Fruit fly (Drosophila melanogaster) whole organism, embryonic: ENCODE measurements around the gene Fas3.

ENCODE experiments used
- Ada2b ChIP-seq: fragments of 200-800 bp; sonication (Bioruptor generic); IDR thresholded peaks from 2 replicates; pipeline ENCODE4 v1.3.6; 2022; ENCODE audit warnings: missing biosample characterization, missing genetic modification characterization
- Asciz ChIP-seq: fragments of 200-800 bp; sonication (Bioruptor generic); optimal IDR thresholded peaks from 2 replicates; lab custom pipeline; 2017; ENCODE audit warnings: missing biosample characterization, mild to moderate bottlenecking, missing genetic modification characterization, missing genetic modification reagents
- CG11723 ChIP-seq: fragments of 200-800 bp; sonication (Bioruptor generic); optimal IDR thresholded peaks from 2 replicates; lab custom pipeline; 2017; ENCODE audit warnings: missing biosample characterization, mild to moderate bottlenecking, missing genetic modification characterization
- CG12219 ChIP-seq: fragments of 200-800 bp; sonication (Bioruptor generic); optimal IDR thresholded peaks from 3 replicates; lab custom pipeline; 2018; ENCODE audit warnings: missing biosample characterization, mild to moderate bottlenecking, missing genetic modification characterization
- CG12236 ChIP-seq: fragments of 200-800 bp; sonication (Bioruptor generic); optimal IDR thresholded peaks from 2 replicates; lab custom pipeline; 2016; ENCODE audit warnings: missing biosample characterization, missing genetic modification characterization
- CG13424 ChIP-seq: fragments of 200-800 bp; sonication (Bioruptor generic); optimal IDR thresholded peaks from 2 replicates; lab custom pipeline; 2019; ENCODE audit warnings: missing biosample characterization, mild to moderate bottlenecking, missing genetic modification characterization, moderate library complexity
- CG13624 ChIP-seq: fragments of 200-800 bp; sonication (Bioruptor generic); optimal IDR thresholded peaks from 2 replicates; lab custom pipeline; 2016; ENCODE audit warnings: missing biosample characterization, missing genetic modification characterization
- CG13894 ChIP-seq: fragments of 200-800 bp; sonication (Bioruptor generic); optimal IDR thresholded peaks from 3 replicates; lab custom pipeline; 2018; ENCODE audit warnings: missing biosample characterization, mild to moderate bottlenecking, missing genetic modification characterization, moderate library complexity
- CG14965 ChIP-seq: fragments of 200-800 bp; sonication (Bioruptor generic); optimal IDR thresholded peaks from 2 replicates; lab custom pipeline; 2016; ENCODE audit warnings: missing biosample characterization, missing genetic modification characterization, borderline replicate concordance
- CG15011 ChIP-seq: fragments of 200-800 bp; sonication (Bioruptor generic); optimal IDR thresholded peaks from 3 replicates; lab custom pipeline; 2018; ENCODE audit warnings: missing biosample characterization, mild to moderate bottlenecking, missing genetic modification characterization
- CG1647 ChIP-seq: fragments of 200-800 bp; sonication (Bioruptor generic); optimal IDR thresholded peaks from 3 replicates; lab custom pipeline; 2016; ENCODE audit warnings: missing biosample characterization, missing genetic modification characterization
- CG17829 ChIP-seq: fragments of 200-800 bp; optimal IDR thresholded peaks from 2 replicates; lab custom pipeline; 2019; ENCODE audit warnings: missing biosample characterization, mild to moderate bottlenecking, missing genetic modification characterization, moderate library complexity
- CG18619 ChIP-seq: fragments of 200-800 bp; sonication (Bioruptor generic); optimal IDR thresholded peaks from 3 replicates; lab custom pipeline; 2017; ENCODE audit warnings: missing biosample characterization, mild to moderate bottlenecking, missing genetic modification characterization
- CG2199 ChIP-seq: fragments of 200-800 bp; sonication (Bioruptor generic); IDR thresholded peaks from 3 replicates; pipeline ENCODE4 v1.3.6; 2022; ENCODE audit warnings: missing biosample characterization, missing genetic modification characterization
- CG2202 ChIP-seq: fragments of 200-800 bp; sonication (Bioruptor generic); optimal IDR thresholded peaks from 2 replicates; lab custom pipeline; 2018; ENCODE audit warnings: missing biosample characterization, mild to moderate bottlenecking, missing genetic modification characterization
- CG2875 ChIP-seq: fragments of 200-800 bp; sonication (Bioruptor generic); optimal IDR thresholded peaks from 2 replicates; lab custom pipeline; 2017; ENCODE audit warnings: missing biosample characterization, mild to moderate bottlenecking, missing genetic modification characterization, missing genetic modification reagents
- CG3407 ChIP-seq: fragments of 200-800 bp; sonication (Bioruptor generic); optimal IDR thresholded peaks from 2 replicates; lab custom pipeline; 2018; ENCODE audit warnings: missing biosample characterization, mild to moderate bottlenecking, missing genetic modification characterization
- CG3726 ChIP-seq: fragments of 200-800 bp; sonication (Bioruptor generic); IDR thresholded peaks from 3 replicates; pipeline ENCODE4, ENCODE4 v1.3.6; 2022; ENCODE audit warnings: missing biosample characterization, missing genetic modification characterization
- CG42726 ChIP-seq: fragments of 200-800 bp; sonication (Bioruptor generic); IDR thresholded peaks from 2 replicates; pipeline ENCODE4 v1.3.6; 2022; ENCODE audit warnings: missing biosample characterization, missing genetic modification characterization; ENCODE audit not compliant: partially characterized antibody
- CG7556 ChIP-seq: fragments of 200-800 bp; sonication (Bioruptor generic); optimal IDR thresholded peaks from 2 replicates; lab custom pipeline; 2017; ENCODE audit warnings: missing biosample characterization, mild to moderate bottlenecking, missing genetic modification characterization
- CG7987 ChIP-seq: fragments of 200-800 bp; sonication (Bioruptor generic); optimal IDR thresholded peaks from 2 replicates; lab custom pipeline; 2018; ENCODE audit warnings: missing biosample characterization, mild to moderate bottlenecking, missing genetic modification characterization, moderate library complexity
- CG9727 ChIP-seq: fragments of 200-800 bp; sonication (Bioruptor generic); optimal IDR thresholded peaks from 3 replicates; lab custom pipeline; 2017; ENCODE audit warnings: missing biosample characterization, mild to moderate bottlenecking, missing genetic modification characterization
- CoRest ChIP-seq: fragments of 200-800 bp; sonication (Bioruptor generic); optimal IDR thresholded peaks from 3 replicates; lab custom pipeline; 2018; ENCODE audit warnings: missing biosample characterization, mild to moderate bottlenecking, missing genetic modification characterization, moderate library complexity
- D ChIP-seq, 2 experiments: fragments of 200-800 bp in 1 of 2; fragments of >200 bp in 1 of 2; sonication (Bioruptor generic) in 1 of 2; optimal IDR thresholded peaks; 2 replicates in 1 of 2; 3 replicates in 1 of 2; lab custom pipeline; 2017; ENCODE audit warnings: mild to moderate bottlenecking in 1 of 2, missing biosample characterization in 1 of 2, missing genetic modification characterization in 1 of 2, missing genetic modification reagents in 1 of 2
- D19A ChIP-seq: fragments of 200-800 bp; optimal IDR thresholded peaks from 3 replicates; lab custom pipeline; 2019; ENCODE audit warnings: missing biosample characterization, mild to moderate bottlenecking, missing genetic modification characterization, moderate library complexity
- Hmr ChIP-seq: fragments of 200-800 bp; sonication (Bioruptor generic); optimal IDR thresholded peaks from 3 replicates; lab custom pipeline; 2017; ENCODE audit warnings: mild to moderate bottlenecking, missing biosample characterization, missing genetic modification reagents, missing genetic modification characterization
- Hr3 ChIP-seq: fragments of 200-800 bp; sonication (Bioruptor generic); optimal IDR thresholded peaks from 3 replicates; lab custom pipeline; 2016; ENCODE audit warnings: missing biosample characterization, missing genetic modification characterization
- Mes4 ChIP-seq: fragments of 200-800 bp; sonication (Bioruptor generic); optimal IDR thresholded peaks from 2 replicates; lab custom pipeline; 2016; ENCODE audit warnings: missing biosample characterization, missing genetic modification characterization
- Nf-YB ChIP-seq: fragments of 200-800 bp; sonication (Bioruptor generic); optimal IDR thresholded peaks from 3 replicates; lab custom pipeline; 2019; ENCODE audit warnings: missing biosample characterization, mild to moderate bottlenecking, missing genetic modification characterization, moderate library complexity
- ab ChIP-seq: fragments of 200-800 bp; sonication (Bioruptor generic); optimal IDR thresholded peaks from 2 replicates; lab custom pipeline; 2016; ENCODE audit warnings: missing biosample characterization, missing genetic modification characterization
- ap ChIP-seq: fragments of 200-800 bp; sonication (Bioruptor generic); IDR thresholded peaks from 2 replicates; pipeline ENCODE4 v1.3.6; 2022; ENCODE audit warnings: missing biosample characterization, missing genetic modification characterization
- ash1 ChIP-seq: fragments of 200-800 bp; sonication (Bioruptor generic); optimal IDR thresholded peaks from 2 replicates; lab custom pipeline; 2018; ENCODE audit warnings: missing biosample characterization, mild to moderate bottlenecking, missing genetic modification characterization
- bsh ChIP-seq, 2 experiments: fragments of 200-800 bp; sonication (Bioruptor generic); optimal IDR thresholded peaks; 2 replicates each; lab custom pipeline; 2017 to 2018; ENCODE audit warnings: mild to moderate bottlenecking in 2 of 2, missing biosample characterization in 2 of 2, missing genetic modification characterization in 2 of 2, moderate library complexity in 1 of 2
- chm ChIP-seq: fragments of 200-800 bp; sonication (Bioruptor generic); IDR thresholded peaks from 2 replicates; pipeline ENCODE4 v1.3.6; 2022; ENCODE audit warnings: missing biosample characterization, missing genetic modification characterization
- dpn ChIP-seq, 2 experiments: fragments of 200-800 bp; sonication (Bioruptor generic); optimal IDR thresholded peaks; 3 replicates each; lab custom pipeline; 2016; ENCODE audit warnings: missing biosample characterization in 2 of 2, missing genetic modification characterization in 2 of 2
- fu2 ChIP-seq: fragments of 200-800 bp; sonication (Bioruptor generic); optimal IDR thresholded peaks from 2 replicates; lab custom pipeline; 2016; ENCODE audit warnings: missing biosample characterization, missing genetic modification characterization
- gt ChIP-seq: fragments of 200-800 bp; sonication (Bioruptor generic); IDR thresholded peaks from 2 replicates; pipeline ENCODE4 v1.3.6; 2022; ENCODE audit warnings: missing biosample characterization, missing genetic modification characterization
- ham ChIP-seq: fragments of 200-800 bp; sonication (Bioruptor generic); IDR thresholded peaks from 2 replicates; pipeline ENCODE4 v1.3.6; 2022; ENCODE audit warnings: missing biosample characterization, missing genetic modification characterization
- hth ChIP-seq: fragments of >200 bp; optimal IDR thresholded peaks from 2 replicates; lab custom pipeline; 2017; ENCODE audit warnings: inconsistent platforms
- oc ChIP-seq: fragments of 200-800 bp; sonication (Bioruptor generic); optimal IDR thresholded peaks from 2 replicates; lab custom pipeline; 2018; ENCODE audit warnings: missing biosample characterization, mild to moderate bottlenecking, missing genetic modification characterization, moderate library complexity
- org-1 ChIP-seq: fragments of 200-800 bp; sonication (Bioruptor generic); optimal IDR thresholded peaks from 2 replicates; lab custom pipeline; 2017; ENCODE audit warnings: missing biosample characterization, missing genetic modification characterization
- otp ChIP-seq: fragments of 200-800 bp; sonication (Bioruptor generic); IDR thresholded peaks from 3 replicates; pipeline ENCODE4, ENCODE4 v1.3.6; 2022; ENCODE audit warnings: missing biosample characterization, missing genetic modification characterization
- sens ChIP-seq: fragments of 200-800 bp; sonication (Bioruptor generic); peaks from one replicate; lab custom pipeline; 2016; ENCODE audit warnings: missing biosample characterization, missing genetic modification characterization
- sens-2 ChIP-seq: fragments of 200-800 bp; sonication (Bioruptor generic); IDR thresholded peaks from 2 replicates; pipeline ENCODE4 v1.3.6; 2022; ENCODE audit warnings: missing biosample characterization, missing genetic modification characterization
- tin ChIP-seq: fragments of 200-800 bp; sonication (Bioruptor generic); optimal IDR thresholded peaks from 3 replicates; lab custom pipeline; 2016; ENCODE audit warnings: missing biosample characterization, missing genetic modification characterization
- unpg ChIP-seq: fragments of 200-800 bp; sonication (Bioruptor generic); optimal IDR thresholded peaks from 3 replicates; lab custom pipeline; 2018; ENCODE audit warnings: missing biosample characterization, mild to moderate bottlenecking, missing genetic modification characterization, moderate library complexity
- yki ChIP-seq: fragments of >200 bp; optimal IDR thresholded peaks from 3 replicates; lab custom pipeline; 2018
- zen ChIP-seq: fragments of 200-800 bp; sonication (Bioruptor generic); optimal IDR thresholded peaks from 3 replicates; lab custom pipeline; 2018; ENCODE audit warnings: missing biosample characterization, mild to moderate bottlenecking, missing genetic modification characterization, moderate library complexity

The Fas3 gene

dm6 chr2L:18311564-18312279, 8.2 kb upstream of the Fas3 start (continued):
- TF ChIP-seq Hr3 (GFP tag; lab: Kevin White, UChicago), result no peak
- peak; percentile 92; the same call in 2 of the 3 replicates for TF ChIP-seq CG2199
- no peak for TF ChIP-seq CG7987 (GFP tag; lab: Kevin White, UChicago)
- TF ChIP-seq ap (GFP tag; lab: Robert Waterston, UW), result no peak
- TF ChIP-seq CG11723 (GFP tag; lab: Kevin White, UChicago), result no peak
- no peak for TF ChIP-seq hth (lab: Kevin White, UChicago)
- TF ChIP-seq CG17829 (tag; lab: Kevin White, UChicago), result no peak
- no peak for TF ChIP-seq ab
- no peak for TF ChIP-seq fu2 (GFP tag; lab: Kevin White, UChicago)

dm6 chr2L:18312309-18312708, 7.6 kb upstream of the Fas3 start:
- TF ChIP-seq org-1 (GFP tag; lab: Kevin White, UChicago), result peak; percentile 45
- peak; percentile 16 for TF ChIP-seq Nf-YB
- peak; percentile 38 for TF ChIP-seq CG2202 (tag; lab: Kevin White, UChicago)
- peak; percentile 70 for TF ChIP-seq CoRest
- no peak for TF ChIP-seq Ada2b (GFP tag; lab: Robert Waterston, UW)
- TF ChIP-seq CG3407 (GFP tag; lab: Kevin White, UChicago), result peak; percentile 33
- peak; percentile 44 for TF ChIP-seq tin
- peak; percentile 59 for TF ChIP-seq CG17829 (tag; lab: Kevin White, UChicago)
- TF ChIP-seq CG13624 (GFP tag; lab: Kevin White, UChicago), result no peak
- TF ChIP-seq Asciz (GFP tag; lab: Kevin White, UChicago), result peak; percentile 64
- TF ChIP-seq oc, result peak; percentile 40
- TF ChIP-seq otp (GFP tag; lab: Robert Waterston, UW), result no peak
- peak; percentile 33 for TF ChIP-seq CG18619 (GFP tag; lab: Kevin White, UChicago)
- no peak for TF ChIP-seq CG15011
- TF ChIP-seq unpg (GFP tag; lab: Kevin White, UChicago), result peak; percentile 67
- TF ChIP-seq ham, result no peak
- TF ChIP-seq CG12236 (GFP tag; lab: Kevin White, UChicago), result peak; percentile 29
- TF ChIP-seq CG12219 (GFP tag; lab: Kevin White, UChicago), result peak; percentile 15
- no peak for TF ChIP-seq CG13894
- TF ChIP-seq CG13424 (tag; lab: Kevin White, UChicago), result peak; percentile 49
- no peak for TF ChIP-seq D (optimal IDR thresholded peaks at IDR 0.05; lab: Kevin White, UChicago)
- peak; percentile 61 for TF ChIP-seq D (GFP tag; optimal IDR thresholded peaks at IDR 0.05; lab: Kevin White, UChicago)
- TF ChIP-seq zen (tag; lab: Kevin White, UChicago), result no peak
- no peak for TF ChIP-seq ash1 (GFP tag; lab: Kevin White, UChicago)
- TF ChIP-seq D19A, result peak; percentile 41
- TF ChIP-seq sens-2 (GFP tag; lab: Robert Waterston, UW), result 0 out of 2 replicates have a peak, but pooled peaks have one; percentile 5
- TF ChIP-seq chm, result no peak
- no peak for TF ChIP-seq CG1647 (GFP tag; lab: Kevin White, UChicago)
- TF ChIP-seq CG14965 (GFP tag; lab: Kevin White, UChicago), result no peak
- peak; percentile 71 to 86 for TF ChIP-seq bsh (GFP tag; optimal IDR thresholded peaks at IDR 0.05; lab: Kevin White, UChicago)
- TF ChIP-seq CG7556 (GFP tag; lab: Kevin White, UChicago), result peak; percentile 54
- no peak for TF ChIP-seq CG42726 (GFP tag; lab: Robert Waterston, UW)
- TF ChIP-seq yki, result no peak
- no peak for TF ChIP-seq gt (GFP tag; lab: Robert Waterston, UW)
- TF ChIP-seq Mes4 (GFP tag; lab: Kevin White, UChicago), result peak; percentile 40
- peak in 1 of 2 experiments; percentile 16 for TF ChIP-seq dpn (GFP tag; optimal IDR thresholded peaks at IDR 0.05; lab: Kevin White, UChicago)
- TF ChIP-seq CG2875 (GFP tag; lab: Kevin White, UChicago), result peak; percentile 67
- peak; percentile 89 for TF ChIP-seq sens (GFP tag; lab: Kevin White, UChicago)
- no peak for TF ChIP-seq Hmr (GFP tag; lab: Kevin White, UChicago)
- TF ChIP-seq CG9727, result peak; percentile 35
- TF ChIP-seq CG3726 (GFP tag; lab: Robert Waterston, UW), result no peak
